Worm (Caenorhabditis elegans) whole organism, L2 larva: ENCODE measurements around the gene B0303.11.

Experiments used
- C34F6.9 ChIP-seq: fragments of 150-350 bp; optimal IDR thresholded peaks from 2 replicates; lab custom pipeline; 2014; ENCODE audit warnings: missing biosample characterization, missing genetic modification characterization
- F13H6.1 ChIP-seq: sonication (generic microtip); optimal IDR thresholded peaks from 2 replicates; lab custom pipeline; 2016; ENCODE audit warnings: missing genetic modification characterization, missing compliant biosample characterization
- R02D3.7 ChIP-seq: fragments of 150-350 bp; optimal IDR thresholded peaks from 2 replicates; lab custom pipeline; 2014; ENCODE audit warnings: missing biosample characterization, missing genetic modification characterization
- ZK546.5 ChIP-seq: sonication (generic microtip); optimal IDR thresholded peaks from 2 replicates; lab custom pipeline; 2017; ENCODE audit warnings: missing biosample characterization, missing genetic modification characterization
- aly-2 ChIP-seq: fragments of 150-350 bp; optimal IDR thresholded peaks from 2 replicates; lab custom pipeline; 2014; ENCODE audit warnings: missing biosample characterization, missing genetic modification characterization
- ama-1 ChIP-seq: fragments of 150-350 bp; optimal IDR thresholded peaks from 2 replicates; lab custom pipeline; 2018; ENCODE audit warnings: inconsistent platforms
- blmp-1 ChIP-seq: sonication (generic microtip); optimal IDR thresholded peaks from 2 replicates; lab custom pipeline; 2017; ENCODE audit warnings: missing genetic modification characterization, mild to moderate bottlenecking, missing compliant biosample characterization, antibody characterized with exemption, moderate library complexity; ENCODE audit not compliant: insufficient read depth
- ceh-16 ChIP-seq: fragments of 150-350 bp; optimal IDR thresholded peaks from 2 replicates; lab custom pipeline; 2014; ENCODE audit warnings: missing biosample characterization, missing genetic modification characterization
- ceh-82 ChIP-seq: fragments of 150-350 bp; optimal IDR thresholded peaks from 2 replicates; lab custom pipeline; 2014; ENCODE audit warnings: missing biosample characterization, missing genetic modification characterization
- crh-2 ChIP-seq: sonication (generic microtip); optimal IDR thresholded peaks from 2 replicates; lab custom pipeline; 2017; ENCODE audit warnings: missing biosample characterization, missing genetic modification characterization
- dmd-4 ChIP-seq: sonication (generic microtip); optimal IDR thresholded peaks from 2 replicates; lab custom pipeline; 2017; ENCODE audit warnings: missing biosample characterization, missing genetic modification characterization
- egl-27 ChIP-seq: sonication (generic microtip); optimal IDR thresholded peaks from 3 replicates; lab custom pipeline; 2017; ENCODE audit warnings: missing biosample characterization, missing genetic modification reagents, missing genetic modification characterization
- elt-1 ChIP-seq: fragments of 150-350 bp; optimal IDR thresholded peaks from 2 replicates; lab custom pipeline; 2014; ENCODE audit warnings: missing biosample characterization, missing genetic modification characterization
- mab-5 ChIP-seq: fragments of 150-350 bp; optimal IDR thresholded peaks from 2 replicates; lab custom pipeline; 2014; ENCODE audit warnings: missing biosample characterization, missing genetic modification characterization
- mbf-1 ChIP-seq: sonication (generic microtip); optimal IDR thresholded peaks from 2 replicates; lab custom pipeline; 2017; ENCODE audit warnings: missing biosample characterization, missing genetic modification characterization
- mdl-1 ChIP-seq, 2 experiments: fragments of 150-350 bp in 1 of 2; sonication (generic microtip) in 1 of 2; optimal IDR thresholded peaks; 2 replicates each; lab custom pipeline; 2017; ENCODE audit warnings: missing biosample characterization in 2 of 2, missing genetic modification characterization in 2 of 2
- nhr-10 ChIP-seq: sonication (generic microtip); optimal IDR thresholded peaks from 2 replicates; lab custom pipeline; 2017; ENCODE audit warnings: missing biosample characterization, missing genetic modification characterization
- nhr-129 ChIP-seq: fragments of 150-350 bp; optimal IDR thresholded peaks from 2 replicates; lab custom pipeline; 2014; ENCODE audit warnings: missing biosample characterization, missing genetic modification characterization
- nhr-21 ChIP-seq: fragments of 150-350 bp; optimal IDR thresholded peaks from 2 replicates; lab custom pipeline; 2014; ENCODE audit warnings: missing biosample characterization, missing genetic modification characterization
- nhr-23 ChIP-seq: fragments of 150-350 bp; optimal IDR thresholded peaks from 2 replicates; lab custom pipeline; 2014; ENCODE audit warnings: missing biosample characterization, missing genetic modification reagents, missing genetic modification characterization
- nhr-25 ChIP-seq: fragments of 150-350 bp; sonication (generic microtip); optimal IDR thresholded peaks from 3 replicates; lab custom pipeline; 2014; ENCODE audit warnings: missing biosample characterization, missing genetic modification characterization
- nhr-6 ChIP-seq: fragments of 150-350 bp; optimal IDR thresholded peaks from 2 replicates; lab custom pipeline; 2014; ENCODE audit warnings: missing biosample characterization, missing genetic modification characterization
- sem-4 ChIP-seq: fragments of 150-350 bp; optimal IDR thresholded peaks from 2 replicates; lab custom pipeline; 2014; ENCODE audit warnings: missing biosample characterization, missing genetic modification reagents, missing genetic modification characterization
- skn-1 ChIP-seq: sonication (generic microtip); optimal IDR thresholded peaks from 2 replicates; lab custom pipeline; 2017; ENCODE audit warnings: missing biosample characterization, missing genetic modification characterization
- sma-3 ChIP-seq: sonication (generic microtip); optimal IDR thresholded peaks from 2 replicates; lab custom pipeline; 2016; ENCODE audit warnings: missing genetic modification reagents, missing genetic modification characterization, missing compliant biosample characterization
- sma-9 ChIP-seq, 2 experiments: fragments of 150-350 bp in 1 of 2; sonication (generic microtip) in 1 of 2; optimal IDR thresholded peaks; 2 replicates each; lab custom pipeline; 2014 to 2016; ENCODE audit warnings: missing genetic modification characterization in 2 of 2, mild to moderate bottlenecking in 1 of 2, missing biosample characterization in 1 of 2, missing compliant biosample characterization in 1 of 2, missing genetic modification reagents in 1 of 2, moderate library complexity in 1 of 2
- snpc-4 ChIP-seq: fragments of 150-350 bp; optimal IDR thresholded peaks from 2 replicates; lab custom pipeline; 2014; ENCODE audit warnings: missing biosample characterization, missing genetic modification characterization
- unc-39 ChIP-seq: fragments of 150-350 bp; optimal IDR thresholded peaks from 2 replicates; lab custom pipeline; 2014; ENCODE audit warnings: missing biosample characterization, missing genetic modification characterization
- unc-62 ChIP-seq: fragments of 150-350 bp; optimal IDR thresholded peaks from 2 replicates; lab custom pipeline; 2014; ENCODE audit warnings: missing biosample characterization, missing genetic modification reagents, missing genetic modification characterization
- zag-1 ChIP-seq: fragments of 150-350 bp; optimal IDR thresholded peaks from 2 replicates; lab custom pipeline; 2014; ENCODE audit warnings: missing biosample characterization, missing genetic modification characterization
- ztf-1 ChIP-seq: fragments of 200-800 bp; sonication (Bioruptor generic); conservative IDR thresholded peaks from 2 replicates; pipeline ENCODE4 v1.3.6; 2022; ENCODE audit warnings: missing genetic modification characterization, missing compliant biosample characterization

B0303.11 gene

ce11 chrIII:8745214-8745613, 35.0 kb upstream of the B0303.11 start:
- TF ChIP-seq mbf-1: no peak
- no peak for TF ChIP-seq nhr-23
- no peak for TF ChIP-seq C34F6.9 (tag; lab: Kevin White, UChicago)
- no peak for TF ChIP-seq nhr-21
- no peak for TF ChIP-seq ZK546.5 (tag; lab: Kevin White, UChicago)
- TF ChIP-seq mdl-1 (tag; optimal IDR thresholded peaks at IDR 0.05; lab: Kevin White, UChicago): no peak
- no peak for TF ChIP-seq ceh-82 (tag; lab: Kevin White, UChicago)
- TF ChIP-seq blmp-1 (tag; lab: Kevin White, UChicago): no peak
- no peak for TF ChIP-seq aly-2 (tag; lab: Kevin White, UChicago)
- TF ChIP-seq sma-9 (GFP tag; optimal IDR thresholded peaks at IDR 0.05; lab: Kevin White, UChicago): no peak
- TF ChIP-seq sma-9 (tag; optimal IDR thresholded peaks at IDR 0.05; lab: Kevin White, UChicago): no peak
- TF ChIP-seq snpc-4 (tag; lab: Kevin White, UChicago): no peak
- no peak for TF ChIP-seq crh-2
- TF ChIP-seq mab-5 (tag; lab: Kevin White, UChicago): no peak
- no peak for TF ChIP-seq zag-1 (tag; lab: Kevin White, UChicago)
- no peak for TF ChIP-seq unc-62 (GFP tag; lab: Kevin White, UChicago)
- TF ChIP-seq nhr-10 (tag; lab: Kevin White, UChicago): no peak
- TF ChIP-seq nhr-129 (tag; lab: Kevin White, UChicago): no peak
- TF ChIP-seq elt-1 (tag; lab: Kevin White, UChicago): no peak
- no peak for TF ChIP-seq sma-3
- TF ChIP-seq, all 48 proteins: peak for 0

DNA sequence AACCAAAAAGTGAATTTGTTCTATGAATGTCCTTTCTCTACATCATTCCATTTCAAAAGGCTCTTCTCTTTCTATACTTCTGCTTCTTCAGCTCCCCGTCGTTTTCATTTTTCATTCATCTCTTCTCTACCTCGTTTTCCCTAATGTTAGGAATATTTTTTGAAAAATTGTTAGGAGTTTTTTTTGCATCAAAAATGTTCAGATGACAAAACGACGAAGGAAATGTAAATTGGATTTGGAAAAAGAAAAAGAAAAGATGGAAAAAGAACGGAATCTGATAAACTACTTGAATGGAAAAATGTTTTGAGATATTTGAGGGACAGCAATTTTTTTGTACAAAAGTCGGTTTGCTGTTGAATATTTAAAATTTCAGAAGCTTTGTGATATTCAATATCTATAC, 34.6 kb upstream of the B0303.11 start:
- TF ChIP-seq mdl-1 (tag; optimal IDR thresholded peaks at IDR 0.05; lab: Kevin White, UChicago) (no peak), dmd-4 (tag; lab: Kevin White, UChicago) (no peak)

- no peak for TF ChIP-seq sma-9 (GFP tag; optimal IDR thresholded peaks at IDR 0.05; lab: Kevin White, UChicago)
- no peak for TF ChIP-seq sma-9 (tag; optimal IDR thresholded peaks at IDR 0.05; lab: Kevin White, UChicago)
- no peak for TF ChIP-seq R02D3.7 (tag; lab: Kevin White, UChicago)
- TF ChIP-seq unc-62 (GFP tag; lab: Kevin White, UChicago): no peak
- TF ChIP-seq sem-4 (tag; lab: Kevin White, UChicago): no peak
- no peak for TF ChIP-seq nhr-129 (tag; lab: Kevin White, UChicago)
- no peak for TF ChIP-seq F13H6.1 (tag; lab: Kevin White, UChicago)
- TF ChIP-seq aly-2 (tag; lab: Kevin White, UChicago): no peak
- TF ChIP-seq egl-27 (tag; lab: Kevin White, UChicago): no peak
- no peak for TF ChIP-seq ceh-16 (tag; lab: Kevin White, UChicago)
- no peak for TF ChIP-seq snpc-4 (tag; lab: Kevin White, UChicago)
- TF ChIP-seq nhr-23: no peak
- no peak for TF ChIP-seq skn-1 (tag; lab: Kevin White, UChicago)
- TF ChIP-seq sma-3: no peak
- no peak for TF ChIP-seq nhr-25 (tag; lab: Kevin White, UChicago)
- TF ChIP-seq nhr-6 (tag; lab: Kevin White, UChicago): no peak
These were observed 33.7 kb upstream of the B0303.11 start, which contains the start of gene ZK370.6 for ce11 chrIII:8743796-8744404. TSS of gene ZK370.6 (minus strand) at chrIII:8743846.

ce11 chrIII:8742584-8742983, 32.4 kb upstream of the B0303.11 start:
- no peak for TF ChIP-seq egl-27 (tag; lab: Kevin White, UChicago)
- TF ChIP-seq unc-39 (tag; lab: Kevin White, UChicago): no peak
- TF ChIP-seq dmd-4 (tag; lab: Kevin White, UChicago): no peak
- TF ChIP-seq, all 48 proteins: peak for 0

ce11 chrIII:8741955-8742354, 31.7 kb upstream of the B0303.11 start:
- no peak for TF ChIP-seq ceh-16 (tag; lab: Kevin White, UChicago)
- no peak for TF ChIP-seq ztf-1 (GFP tag; lab: Robert Waterston, UW)
- TF ChIP-seq ama-1: no peak
- no peak for TF ChIP-seq nhr-25 (tag; lab: Kevin White, UChicago)
- TF ChIP-seq egl-27 (tag; lab: Kevin White, UChicago): no peak
